Worm (Caenorhabditis elegans): ENCODE data around the gene ZK1307.4.

ZK1307.4 gene

ce11 chrII:9651700-9652099, at the start of gene ZK1307.4:
ZK1307.4 (minus strand) TSS chrII:9651800.
- TF ChIP-seq unc-62 (GFP tag; optimal IDR thresholded peaks at IDR 0.05) = no peak

- TF ChIP-seq unc-62 (GFP tag; optimal IDR thresholded peaks at IDR 0.05) = no peak
Measured at ce11 chrII:9700363-9700762, 48.8 kb upstream of the ZK1307.4 start, which contains the start of the genes Y53C12A.8 and Y53C12A.7. Y53C12A.8 (minus strand) TSS chrII:9700463. Y53C12A.7 (plus strand) TSS chrII:9700543.

ce11 chrII:9695942-9696341, 44.3 kb upstream of the ZK1307.4 start:
- TF ChIP-seq unc-62 (GFP tag; optimal IDR thresholded peaks at IDR 0.05) = no peak

- TF ChIP-seq unc-62 (GFP tag; optimal IDR thresholded peaks at IDR 0.05) = no peak
Measured at ce11 chrII:9691839-9692238, 40.2 kb upstream of the ZK1307.4 start, which contains the start of gene nlp-11. nlp-11 (minus strand) TSS chrII:9691939.

- no peak for TF ChIP-seq unc-62 (GFP tag; optimal IDR thresholded peaks at IDR 0.05)
Measured at ce11 chrII:9690067-9690632, 38.5 kb upstream of the ZK1307.4 start.

- no peak for TF ChIP-seq unc-62 (GFP tag; optimal IDR thresholded peaks at IDR 0.05)
Measured at ce11 chrII:9686663-9687193, 35.1 kb upstream of the ZK1307.4 start, which contains the start of gene ZK1320.9. ZK1320.9 (minus strand) TSS chrII:9686713.

- no peak for TF ChIP-seq unc-62 (GFP tag; optimal IDR thresholded peaks at IDR 0.05)
Measured at ce11 chrII:9684175-9684574, 32.6 kb upstream of the ZK1307.4 start.

- no peak for TF ChIP-seq unc-62 (GFP tag; optimal IDR thresholded peaks at IDR 0.05)
Measured at ce11 chrII:9682044-9682443, 30.4 kb upstream of the ZK1307.4 start.

- no peak for TF ChIP-seq unc-62 (GFP tag; optimal IDR thresholded peaks at IDR 0.05)
Measured at ce11 chrII:9680493-9680892, 28.9 kb upstream of the ZK1307.4 start, which contains the start of gene ZK1320.13. ZK1320.13 (plus strand) TSS chrII:9680793.

- no peak for TF ChIP-seq unc-62 (GFP tag; optimal IDR thresholded peaks at IDR 0.05)
Measured at ce11 chrII:9679842-9680241, 28.2 kb upstream of the ZK1307.4 start.

ce11 chrII:9677470-9677869, 25.9 kb upstream of the ZK1307.4 start:
- TF ChIP-seq unc-62 (GFP tag; optimal IDR thresholded peaks at IDR 0.05) = no peak

ce11 chrII:9674678-9675077, 23.1 kb upstream of the ZK1307.4 start, which contains the start of gene arc-1:
arc-1 (plus strand) TSS chrII:9674978.
- no peak for TF ChIP-seq unc-62 (GFP tag; optimal IDR thresholded peaks at IDR 0.05)

ce11 chrII:9671308-9671707, 19.7 kb upstream of the ZK1307.4 start, which contains the start of gene ZK1320.7:
ZK1320.7 (plus strand) TSS chrII:9671608.
- TF ChIP-seq unc-62 (GFP tag; optimal IDR thresholded peaks at IDR 0.05) = no peak

ce11 chrII:9668959-9669358, 17.4 kb upstream of the ZK1307.4 start, which contains the start of gene taf-8:
taf-8 (plus strand) TSS chrII:9669318.
- TF ChIP-seq unc-62 (GFP tag; optimal IDR thresholded peaks at IDR 0.05) = no peak

- TF ChIP-seq unc-62 (GFP tag; optimal IDR thresholded peaks at IDR 0.05) = no peak
Measured at ce11 chrII:9667382-9667781, 15.8 kb upstream of the ZK1307.4 start, which contains the start of gene ZK1320.11. ZK1320.11 (plus strand) TSS chrII:9667624.

- TF ChIP-seq unc-62 (GFP tag; optimal IDR thresholded peaks at IDR 0.05) = no peak
Measured at ce11 chrII:9665577-9665976, 14.0 kb upstream of the ZK1307.4 start, which contains the start of gene ZK1320.5. ZK1320.5 (minus strand) TSS chrII:9665677.

- no peak for TF ChIP-seq unc-62 (GFP tag; optimal IDR thresholded peaks at IDR 0.05)
Measured at ce11 chrII:9662797-9663196, 11.2 kb upstream of the ZK1307.4 start, which contains the start of gene cyp-13A10. cyp-13A10 (minus strand) TSS chrII:9662884.

All from whole organism, dauer.